Fruit fly (Drosophila melanogaster) Kc167 (cell line): ENCODE measurements around the gene dah.

Experiments used
- Sin3A ChIP-seq: fragments of >200 bp; optimal IDR thresholded peaks from 2 replicates; lab custom pipeline; 2018; ENCODE audit warnings: missing external identifiers
- h ChIP-seq: fragments of >200 bp; optimal IDR thresholded peaks from 3 replicates; lab custom pipeline; 2018; ENCODE audit warnings: missing external identifiers
- ttk ChIP-seq: sonication (Bioruptor generic); optimal IDR thresholded peaks from 2 replicates; lab custom pipeline; 2017; ENCODE audit warnings: missing external identifiers

dm6 chrX:15328148-15328718, at the start of gene dah:
- TF ChIP-seq Sin3A (no peak), h (lab: Kevin White, UChicago) (no peak), ttk (lab: Kevin White, UChicago) (no peak)
